Fruit fly (Drosophila melanogaster) whole organism, pupa: Measurements from ENCODE around the gene rudhira.

Source experiments
- CG10348 ChIP-seq: fragments of 200-800 bp; sonication (Bioruptor generic); IDR thresholded peaks from 2 replicates; pipeline ENCODE4 v1.3.6; 2022; ENCODE audit warnings: missing biosample characterization, missing genetic modification characterization
- CG12605 ChIP-seq: fragments of 200-800 bp; sonication (Bioruptor generic); IDR thresholded peaks from 2 replicates; pipeline ENCODE4 v1.3.6; 2022; ENCODE audit warnings: missing biosample characterization, missing genetic modification characterization
- CG13204 ChIP-seq: fragments of 200-800 bp; sonication (Bioruptor generic); optimal IDR thresholded peaks from 2 replicates; lab custom pipeline; 2018; ENCODE audit warnings: missing biosample characterization, mild to moderate bottlenecking, missing genetic modification characterization, moderate library complexity
- CG14655 ChIP-seq: fragments of 200-800 bp; sonication (Bioruptor generic); optimal IDR thresholded peaks from 3 replicates; lab custom pipeline; 2017; ENCODE audit warnings: mild to moderate bottlenecking, missing biosample characterization, missing genetic modification reagents, missing genetic modification characterization
- CG15710 ChIP-seq: fragments of 200-800 bp; sonication (Bioruptor generic); optimal IDR thresholded peaks from 2 replicates; lab custom pipeline; 2018; ENCODE audit warnings: missing biosample characterization, mild to moderate bottlenecking, missing genetic modification characterization, moderate library complexity
- CG17806 ChIP-seq: fragments of 200-800 bp; sonication (Bioruptor generic); optimal IDR thresholded peaks from 2 replicates; lab custom pipeline; 2018; ENCODE audit warnings: missing biosample characterization, mild to moderate bottlenecking, missing genetic modification characterization, moderate library complexity
- CG32121 ChIP-seq: fragments of 200-800 bp; sonication (Bioruptor generic); IDR thresholded peaks from 2 replicates; pipeline ENCODE4 v1.3.6; 2022; ENCODE audit warnings: missing biosample characterization, missing genetic modification characterization
- CG34367 ChIP-seq: fragments of 200-800 bp; sonication (Bioruptor generic); optimal IDR thresholded peaks from 2 replicates; lab custom pipeline; 2018; ENCODE audit warnings: missing biosample characterization, mild to moderate bottlenecking, missing genetic modification characterization
- CG4496 ChIP-seq: fragments of 200-800 bp; sonication (Bioruptor generic); IDR thresholded peaks from 3 replicates; pipeline ENCODE4 v1.3.6; 2022; ENCODE audit warnings: missing biosample characterization, missing genetic modification characterization
- CG8159 ChIP-seq: fragments of 200-800 bp; sonication (Bioruptor generic); optimal IDR thresholded peaks from 3 replicates; lab custom pipeline; 2018; ENCODE audit warnings: missing biosample characterization, mild to moderate bottlenecking, missing genetic modification characterization, moderate library complexity
- CG8301 ChIP-seq: fragments of 200-800 bp; sonication (Bioruptor generic); optimal IDR thresholded peaks from 2 replicates; lab custom pipeline; 2018; ENCODE audit warnings: missing biosample characterization, mild to moderate bottlenecking, missing genetic modification characterization
- CG9948 ChIP-seq: fragments of 200-800 bp; sonication (Bioruptor generic); optimal IDR thresholded peaks from 2 replicates; lab custom pipeline; 2018; ENCODE audit warnings: missing biosample characterization, mild to moderate bottlenecking, missing genetic modification characterization, moderate library complexity
- D1 ChIP-seq: fragments of 200-800 bp; sonication (Bioruptor generic); optimal IDR thresholded peaks from 2 replicates; lab custom pipeline; 2018; ENCODE audit warnings: missing biosample characterization, mild to moderate bottlenecking, missing genetic modification characterization, moderate library complexity
- EcR ChIP-seq: fragments of 200-800 bp; sonication (Bioruptor generic); optimal IDR thresholded peaks from 3 replicates; lab custom pipeline; 2019; ENCODE audit warnings: missing biosample characterization, missing genetic modification characterization, mild to moderate bottlenecking, moderate library complexity, missing genetic modification reagents
- Ets98B ChIP-seq: fragments of 200-800 bp; sonication (Bioruptor generic); IDR thresholded peaks from 2 replicates; pipeline ENCODE4 v1.3.6; 2022; ENCODE audit warnings: missing biosample characterization, missing genetic modification characterization
- Pif1A ChIP-seq: fragments of 200-800 bp; sonication (Bioruptor generic); optimal IDR thresholded peaks from 3 replicates; lab custom pipeline; 2016; ENCODE audit warnings: missing biosample characterization, missing genetic modification characterization
- Pif1B ChIP-seq: fragments of 200-800 bp; sonication (Bioruptor generic); optimal IDR thresholded peaks from 3 replicates; lab custom pipeline; 2016; ENCODE audit warnings: missing biosample characterization, missing genetic modification characterization
- Snoo ChIP-seq: fragments of 200-800 bp; sonication (Bioruptor generic); optimal IDR thresholded peaks from 3 replicates; lab custom pipeline; 2017; ENCODE audit warnings: missing biosample characterization, mild to moderate bottlenecking, missing genetic modification characterization, inconsistent platforms
- fd96Ca ChIP-seq: fragments of 200-800 bp; sonication (Bioruptor generic); IDR thresholded peaks from 3 replicates; pipeline ENCODE4 v1.3.6; 2022; ENCODE audit warnings: missing biosample characterization, missing genetic modification characterization
- gl ChIP-seq: fragments of 200-800 bp; sonication (Bioruptor generic); optimal IDR thresholded peaks from 2 replicates; lab custom pipeline; 2018; ENCODE audit warnings: missing biosample characterization, mild to moderate bottlenecking, missing genetic modification characterization
- rn ChIP-seq: fragments of 200-800 bp; sonication (Bioruptor generic); IDR thresholded peaks from 2 replicates; pipeline ENCODE4 v1.3.6; 2022; ENCODE audit warnings: missing biosample characterization, missing genetic modification characterization

rudhira gene

DNA sequence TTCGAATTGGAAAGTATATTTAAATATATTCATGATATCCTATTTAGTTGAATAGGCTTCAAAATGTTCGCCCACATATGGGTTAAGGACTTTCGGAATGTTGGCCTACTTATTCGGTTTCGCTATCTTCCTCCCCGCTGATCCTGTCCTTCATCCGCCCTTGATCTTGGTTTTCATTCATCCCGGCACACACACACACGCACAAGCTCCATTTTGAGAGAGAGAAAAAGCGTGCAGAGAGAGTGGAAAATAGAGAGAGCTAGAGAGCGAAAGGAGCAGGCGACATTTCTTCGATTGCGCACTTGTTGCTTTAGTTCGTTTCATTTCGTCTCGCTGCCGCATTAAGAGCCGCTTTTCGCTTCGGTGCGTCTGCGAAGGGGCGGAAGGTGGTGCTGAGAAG, 29.6 kb upstream of the rudhira start, which contains the start of gene Karl:
Karl (plus strand) TSS at position 301 of the 400 bp plus-strand sequence.
- TF ChIP-seq CG10348 (no peak), CG8301 (no peak), CG12605 (GFP tag; lab: Robert Waterston, UW) (no peak), Ets98B (GFP tag; lab: Robert Waterston, UW) (no peak), D1 (no peak), CG8159 (tag; lab: Kevin White, UChicago) (no peak), Pif1B (GFP tag; lab: Kevin White, UChicago) (no peak), rn (no peak), CG17806 (tag; lab: Kevin White, UChicago) (no peak), gl (tag; lab: Kevin White, UChicago) (no peak), CG15710 (tag; lab: Kevin White, UChicago) (no peak), CG34367 (tag; lab: Kevin White, UChicago) (no peak), CG32121 (GFP tag; lab: Robert Waterston, UW) (no peak), CG9948 (tag; lab: Kevin White, UChicago) (no peak), EcR (GFP tag; lab: Kevin White, UChicago) (no peak)

DNA sequence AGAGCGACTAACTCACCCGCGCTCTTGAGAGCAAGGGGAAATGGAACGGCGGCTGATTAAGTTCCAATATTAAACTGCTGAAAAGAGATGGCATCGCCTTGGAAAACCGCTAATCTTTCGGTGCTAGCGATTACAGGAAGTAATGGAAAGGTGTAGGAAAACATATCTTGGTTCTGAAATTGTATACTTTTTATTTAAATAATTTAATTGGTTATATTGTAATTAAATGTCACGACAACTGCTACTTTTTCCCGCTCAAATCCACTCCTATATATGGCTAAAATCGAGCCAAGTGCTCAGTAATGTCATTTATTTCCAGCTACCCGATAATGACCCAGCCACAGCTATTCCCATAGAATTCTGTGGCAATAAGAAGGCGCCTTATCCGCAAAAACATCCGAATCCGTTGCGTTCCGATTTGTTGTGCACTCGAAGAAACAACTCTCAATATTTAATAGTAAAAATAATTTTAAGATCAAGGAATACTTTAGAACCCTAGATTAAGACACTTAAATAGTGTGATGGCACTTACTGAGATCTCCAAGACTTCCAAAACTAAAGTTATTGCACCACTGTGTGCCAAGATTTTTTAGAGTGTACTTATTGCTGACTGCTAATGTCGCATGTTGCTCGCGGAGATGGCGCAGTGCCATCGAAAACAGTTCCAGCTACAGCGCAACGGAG, 28.4 kb upstream of the rudhira start:
- TF ChIP-seq CG4496 (GFP tag; lab: Robert Waterston, UW), result peak; percentile 93
- peak; percentile 84 for TF ChIP-seq CG34367 (tag; lab: Kevin White, UChicago)
- peak; percentile 65 for TF ChIP-seq CG13204
- TF ChIP-seq gl (tag; lab: Kevin White, UChicago), result peak; percentile 69
- TF ChIP-seq CG8301, result peak; percentile 86
- TF ChIP-seq CG12605 (GFP tag; lab: Robert Waterston, UW), result peak; percentile 82
- TF ChIP-seq D1, result peak; percentile 42
- peak; percentile 89 for TF ChIP-seq Ets98B (GFP tag; lab: Robert Waterston, UW)
- peak; percentile 86 for TF ChIP-seq CG15710 (tag; lab: Kevin White, UChicago)
- peak; percentile 67 for TF ChIP-seq rn
- peak; percentile 85 for TF ChIP-seq CG17806 (tag; lab: Kevin White, UChicago)
- TF ChIP-seq CG8159 (tag; lab: Kevin White, UChicago), result peak; percentile 87
- TF ChIP-seq CG32121 (GFP tag; lab: Robert Waterston, UW), result peak; percentile 84
- TF ChIP-seq EcR (GFP tag; lab: Kevin White, UChicago), result no peak
- no peak; the same call in 1 of the 2 replicates for TF ChIP-seq CG10348
- peak; percentile 90 for TF ChIP-seq CG14655
- TF ChIP-seq Pif1B (GFP tag; lab: Kevin White, UChicago), result peak; percentile 81
- TF ChIP-seq Pif1A (GFP tag; lab: Kevin White, UChicago), result peak; percentile 84
- peak; percentile 91 for TF ChIP-seq fd96Ca (GFP tag; lab: Robert Waterston, UW)
- peak; percentile 83 for TF ChIP-seq Snoo
- TF ChIP-seq CG9948 (tag; lab: Kevin White, UChicago), result peak; percentile 86

DNA sequence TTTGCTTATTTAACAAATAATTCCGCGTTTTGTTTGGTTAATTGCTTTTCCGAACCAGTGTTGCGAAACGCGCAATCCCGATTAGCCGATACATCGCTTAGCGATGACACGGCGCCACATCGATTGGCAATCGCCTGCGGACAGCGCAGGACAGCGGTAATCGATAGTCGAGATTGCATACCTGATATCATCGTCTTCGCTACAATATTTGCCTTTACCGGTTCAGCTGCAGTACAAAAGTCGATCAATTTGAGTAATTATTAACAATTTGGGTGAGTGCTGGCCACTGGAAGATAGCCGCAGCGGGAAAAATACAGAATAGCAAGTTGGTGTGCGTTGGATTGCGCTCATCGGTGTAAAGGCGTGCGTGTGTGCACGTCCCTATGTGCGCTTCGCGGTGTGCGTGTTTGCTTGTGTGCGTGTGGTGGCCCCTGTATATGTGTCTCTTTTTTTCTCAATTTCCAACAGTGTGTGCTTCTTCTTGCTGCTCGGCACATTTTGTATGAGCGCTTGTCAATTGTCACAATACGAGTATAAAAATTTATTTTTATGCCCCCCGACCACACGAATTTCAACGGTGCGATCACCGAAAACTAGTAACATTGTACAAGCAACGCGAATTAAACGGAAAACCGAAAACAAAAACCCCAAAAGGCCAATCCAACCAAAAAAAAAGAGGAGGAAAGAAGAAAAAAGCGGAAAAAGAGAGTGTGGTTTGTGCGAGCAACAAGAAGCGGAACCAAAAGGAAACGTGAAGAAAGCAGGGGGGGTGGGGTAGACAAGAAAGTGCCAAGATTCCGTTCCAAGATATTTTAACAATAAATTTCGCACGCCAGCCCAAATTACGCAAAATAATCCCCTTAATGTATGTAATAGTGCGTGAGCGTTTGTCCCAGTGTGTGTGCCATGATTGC, 24.0 kb upstream of the rudhira start, which contains the start of gene CkIIbeta:
CkIIbeta (plus strand) TSS at position 119 of the 914 bp plus-strand sequence.
- peak; percentile 29 for TF ChIP-seq CG14655
- no peak for TF ChIP-seq CG10348
- 0 out of 2 replicates have a peak, but pooled peaks have one; percentile 5 for TF ChIP-seq CG12605 (GFP tag; lab: Robert Waterston, UW)

DNA sequence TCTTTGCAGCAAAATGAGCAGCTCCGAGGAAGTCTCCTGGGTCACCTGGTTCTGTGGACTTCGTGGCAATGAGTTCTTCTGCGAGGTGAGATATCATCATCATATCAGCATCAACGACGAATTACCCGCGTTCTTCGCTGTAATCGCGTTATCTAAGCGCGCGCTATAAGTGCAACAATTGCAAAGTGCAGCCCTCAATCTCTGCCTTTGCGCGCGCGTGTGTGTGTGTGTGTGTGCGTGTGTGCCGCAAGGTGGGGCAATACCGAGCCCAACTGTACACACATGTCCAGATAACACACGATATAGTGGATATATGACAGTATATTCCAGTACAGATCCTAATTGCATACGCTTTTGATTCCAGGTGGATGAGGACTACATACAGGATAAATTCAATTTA, 23.3 kb upstream of the rudhira start:
- TF ChIP-seq fd96Ca (GFP tag; lab: Robert Waterston, UW), result no peak
- no peak for TF ChIP-seq CG8301
- no peak for TF ChIP-seq CG10348
- TF ChIP-seq CG14655, result no peak
- no peak for TF ChIP-seq CG12605 (GFP tag; lab: Robert Waterston, UW)
- no peak for TF ChIP-seq gl (tag; lab: Kevin White, UChicago)
- no peak for TF ChIP-seq CG34367 (tag; lab: Kevin White, UChicago)
- TF ChIP-seq CG32121 (GFP tag; lab: Robert Waterston, UW), result no peak
- no peak for TF ChIP-seq D1
- TF ChIP-seq Snoo, result no peak
- no peak for TF ChIP-seq CG8159 (tag; lab: Kevin White, UChicago)
- no peak for TF ChIP-seq CG17806 (tag; lab: Kevin White, UChicago)
- TF ChIP-seq rn, result no peak
- no peak for TF ChIP-seq Ets98B (GFP tag; lab: Robert Waterston, UW)
- no peak for TF ChIP-seq CG13204
- TF ChIP-seq Pif1B (GFP tag; lab: Kevin White, UChicago), result no peak
- TF ChIP-seq EcR (GFP tag; lab: Kevin White, UChicago), result no peak
- TF ChIP-seq CG9948 (tag; lab: Kevin White, UChicago), result no peak
- TF ChIP-seq CG15710 (tag; lab: Kevin White, UChicago), result no peak
- TF ChIP-seq CG4496 (GFP tag; lab: Robert Waterston, UW), result no peak

DNA sequence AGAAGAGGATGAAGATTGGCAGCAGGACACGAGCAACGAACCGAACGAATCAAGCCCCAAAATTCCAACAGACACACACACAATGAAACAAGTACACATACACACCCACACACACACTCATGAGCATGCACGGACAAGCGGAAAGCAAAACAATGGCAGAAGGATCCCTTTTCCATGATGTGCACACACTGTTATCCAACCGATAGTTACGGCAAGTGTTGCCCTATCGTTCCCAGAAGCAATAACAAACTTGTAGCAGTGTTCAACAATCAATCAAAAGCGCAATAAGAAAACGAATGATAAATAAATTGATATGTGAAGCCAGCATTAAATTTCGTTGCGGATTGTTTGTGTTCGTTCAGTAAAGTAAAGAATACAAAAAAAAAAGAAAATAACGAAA, 19.8 kb upstream of the rudhira start:
- TF ChIP-seq rn (no peak), EcR (GFP tag; lab: Kevin White, UChicago) (no peak), CG32121 (GFP tag; lab: Robert Waterston, UW) (no peak), gl (tag; lab: Kevin White, UChicago) (no peak), CG4496 (GFP tag; lab: Robert Waterston, UW) (no peak), CG8301 (no peak), CG10348 (no peak), D1 (no peak)
- TF ChIP-seq, all 21 proteins: peak for 0
